Worm (Caenorhabditis elegans): ENCODE data around the gene sre-36.

Gene sre-36

DNA sequence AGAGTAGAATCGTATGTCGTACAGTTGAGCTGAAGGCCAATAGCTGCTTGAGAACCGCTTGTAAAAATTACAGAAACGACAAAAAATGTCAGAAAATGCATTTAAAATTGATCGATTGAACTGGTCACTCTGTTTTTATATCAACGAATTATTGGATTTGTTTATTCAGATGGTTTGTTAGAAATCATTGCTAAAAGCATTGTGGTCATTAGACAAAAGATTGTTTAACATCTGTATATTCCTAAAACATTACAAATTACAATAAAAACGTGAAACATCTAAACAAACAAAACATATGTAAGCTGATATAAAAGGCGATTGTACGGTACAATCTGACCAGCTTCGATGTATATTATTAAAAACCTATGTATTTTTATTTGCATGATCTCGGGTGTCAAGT is 36.0 kb downstream of the sre-36 start, which contains the start of the genes F26D2.13 and F26D2.14:
Gene F26D2.13 (minus strand): TSS at position 101 of the 400 bp plus-strand sequence.
Gene F26D2.14 (plus strand): TSS at position 346 of the 400 bp plus-strand sequence.
- TF ChIP-seq snpc-4 (GFP tag; optimal IDR thresholded peaks at IDR 0.05) (no peak), snpc-4 (tag; optimal IDR thresholded peaks at IDR 0.05) (no peak), ztf-6 (GFP tag; IDR thresholded peaks at IDR 0.05) (no peak), cebp-2 (GFP tag; IDR thresholded peaks at IDR 0.05) (no peak), ztf-18 (tag; optimal IDR thresholded peaks at IDR 0.05) (no peak), hmg-20 (GFP tag; IDR thresholded peaks at IDR 0.05) (no peak), dpff-1 (tag; optimal IDR thresholded peaks at IDR 0.05) (no peak), ekl-4 (GFP tag; IDR thresholded peaks at IDR 0.05) (no peak), gei-17 (GFP tag; optimal IDR thresholded peaks at IDR 0.05) (no peak), egl-44 (GFP tag; IDR thresholded peaks at IDR 0.05) (no peak), rcor-1 (GFP tag; IDR thresholded peaks at IDR 0.05) (no peak), mcd-1 (GFP tag; IDR thresholded peaks at IDR 0.05) (no peak)

ce11 chrV:16437546-16437945 is 38.1 kb downstream of the sre-36 start, which contains the start of gene F26D2.15:
Gene F26D2.15, plus strand, starts transcription at chrV:16437846.
- TF ChIP-seq Y53G8AR.9 (GFP tag; conservative IDR thresholded peaks at IDR 0.05) (no peak), madf-6 (GFP tag; IDR thresholded peaks at IDR 0.05) (no peak), unc-130 (GFP tag; optimal IDR thresholded peaks at IDR 0.05) (no peak)

- TF ChIP-seq dox-1 (GFP tag; IDR thresholded peaks at IDR 0.05) = no peak
- no peak for TF ChIP-seq madf-10 (tag; optimal IDR thresholded peaks at IDR 0.05)
- TF ChIP-seq lin-26 (GFP tag; IDR thresholded peaks at IDR 0.05) = no peak
- TF ChIP-seq xnd-1 (tag; optimal IDR thresholded peaks at IDR 0.05) = no peak
- no peak for TF ChIP-seq egrh-3 (GFP tag; IDR thresholded peaks at IDR 0.05)
- no peak for TF ChIP-seq gei-17 (GFP tag; optimal IDR thresholded peaks at IDR 0.05)
- no peak for TF ChIP-seq F57A8.1 (GFP tag; optimal IDR thresholded peaks at IDR 0.05)
- no peak for TF ChIP-seq zfh-2 (GFP tag; conservative IDR thresholded peaks at IDR 0.05)
- no peak for TF ChIP-seq F23B12.7 (tag; optimal IDR thresholded peaks at IDR 0.05; ENCODE audit: insufficient read depth)
- no peak for TF ChIP-seq snpc-1.3 (tag; optimal IDR thresholded peaks at IDR 0.05; ENCODE audit: insufficient read depth)
- TF ChIP-seq egl-44 (GFP tag; IDR thresholded peaks at IDR 0.05) = no peak
- TF ChIP-seq efl-1 (GFP tag; optimal IDR thresholded peaks at IDR 0.05) = no peak
Measured at ce11 chrV:16443626-16444025, 44.1 kb downstream of the sre-36 start, which contains the start of gene srh-141. Gene srh-141, plus strand, starts transcription at chrV:16443926.

DNA sequence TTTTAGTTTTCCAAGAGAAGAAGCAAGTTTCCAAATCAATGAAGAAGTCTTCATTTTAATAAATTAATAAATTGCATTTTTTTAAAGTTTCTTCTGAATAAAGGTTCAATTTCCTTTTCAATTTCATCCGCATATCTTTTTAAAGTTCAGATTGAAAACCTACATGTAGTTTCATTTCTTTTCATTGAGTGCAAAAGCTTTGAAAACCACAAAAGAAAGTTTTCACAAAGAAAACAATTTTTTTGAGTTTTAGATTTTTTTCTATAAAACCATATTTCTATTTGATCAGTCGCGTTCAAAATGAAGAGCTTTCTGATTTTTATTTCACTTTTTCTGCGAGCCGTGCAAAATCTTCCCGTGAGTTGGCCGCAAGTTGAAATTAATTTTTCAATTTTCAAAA is 46.2 kb downstream of the sre-36 start, which contains the start of gene T08G3.6:
Gene T08G3.6 (plus strand): TSS at position 301 of the 400 bp plus-strand sequence.
- no peak for TF ChIP-seq Y53F4B.3 (GFP tag; IDR thresholded peaks at IDR 0.05)
- TF ChIP-seq mel-28 (tag; optimal IDR thresholded peaks at IDR 0.05; ENCODE audit: borderline replicate concordance) = no peak
- TF ChIP-seq efl-1 (GFP tag; optimal IDR thresholded peaks at IDR 0.05) = no peak
- no peak for TF ChIP-seq tlf-1 (GFP tag; optimal IDR thresholded peaks at IDR 0.05)
- TF ChIP-seq F37B4.10 (GFP tag; IDR thresholded peaks at IDR 0.05) = no peak
- TF ChIP-seq ama-1 (optimal IDR thresholded peaks at IDR 0.05) = no peak
- no peak for TF ChIP-seq ama-1 (GFP tag; optimal IDR thresholded peaks at IDR 0.05)
- no peak for TF ChIP-seq T07F8.4 (tag; optimal IDR thresholded peaks at IDR 0.05)
- no peak for TF ChIP-seq madf-6 (GFP tag; IDR thresholded peaks at IDR 0.05)
- TF ChIP-seq egrh-3 (GFP tag; IDR thresholded peaks at IDR 0.05) = no peak
- no peak for TF ChIP-seq lsy-27 (tag; optimal IDR thresholded peaks at IDR 0.05; ENCODE audit: borderline replicate concordance, insufficient read depth)
- no peak for TF ChIP-seq madf-10 (tag; optimal IDR thresholded peaks at IDR 0.05)
- TF ChIP-seq egl-44 (GFP tag; IDR thresholded peaks at IDR 0.05) = no peak
- TF ChIP-seq ZK185.1 (tag; optimal IDR thresholded peaks at IDR 0.05; ENCODE audit: poor library complexity, severe bottlenecking) = no peak
- no peak for TF ChIP-seq B0035.1 (tag; optimal IDR thresholded peaks at IDR 0.05)
- no peak for TF ChIP-seq nfya-2 (GFP tag; IDR thresholded peaks at IDR 0.05)
- TF ChIP-seq rpc-1 (optimal IDR thresholded peaks at IDR 0.05) = no peak
- no peak for TF ChIP-seq rpc-1 (tag; optimal IDR thresholded peaks at IDR 0.05)
- no peak for TF ChIP-seq nhr-90 (tag; optimal IDR thresholded peaks at IDR 0.05)
- TF ChIP-seq B0336.3 (GFP tag; IDR thresholded peaks at IDR 0.05) = no peak
- no peak for TF ChIP-seq F57C9.4 (tag; optimal IDR thresholded peaks at IDR 0.05)

Measured in whole organism, young adult.